Worm (Caenorhabditis elegans) whole organism, early embryonic: ENCODE data around the gene bcc-1.

Source experiments
- B0310.2 ChIP-seq: sonication (generic microtip); optimal IDR thresholded peaks from 2 replicates; lab custom pipeline; 2016; ENCODE audit warnings: mild to moderate bottlenecking, missing genetic modification characterization, missing compliant biosample characterization
- F13C5.2 ChIP-seq: sonication (generic microtip); optimal IDR thresholded peaks from 2 replicates; lab custom pipeline; 2017; ENCODE audit warnings: mild to moderate bottlenecking, missing genetic modification characterization, inconsistent platforms, missing compliant biosample characterization
- ama-1 ChIP-seq: fragments of 150-350 bp; optimal IDR thresholded peaks from 2 replicates; lab custom pipeline; 2014
- ceh-13 ChIP-seq: fragments of 200-800 bp; sonication (Bioruptor generic); optimal IDR thresholded peaks from 2 replicates; lab custom pipeline; 2018; ENCODE audit warnings: mild to moderate bottlenecking, missing genetic modification characterization, missing compliant biosample characterization
- ceh-36 ChIP-seq: sonication (generic microtip); optimal IDR thresholded peaks from 2 replicates; lab custom pipeline; 2016; ENCODE audit warnings: missing genetic modification characterization, inconsistent platforms, missing compliant biosample characterization
- ets-7 ChIP-seq: sonication (generic microtip); optimal IDR thresholded peaks from 2 replicates; lab custom pipeline; 2016; ENCODE audit warnings: missing genotype, missing genetic modification characterization, missing compliant biosample characterization
- flt-1 ChIP-seq: fragments of 200-800 bp; sonication (Bioruptor generic); IDR thresholded peaks from 2 replicates; pipeline ENCODE4 v1.3.6; 2022; ENCODE audit warnings: missing genetic modification characterization, missing compliant biosample characterization
- hmbx-1 ChIP-seq: sonication (generic microtip); optimal IDR thresholded peaks from 2 replicates; lab custom pipeline; 2016; ENCODE audit warnings: mild to moderate bottlenecking, missing genetic modification characterization, missing compliant biosample characterization
- hmg-4 ChIP-seq: fragments of 200-800 bp; sonication (Bioruptor generic); optimal IDR thresholded peaks from 2 replicates; lab custom pipeline; 2018; ENCODE audit warnings: mild to moderate bottlenecking, missing genetic modification characterization, missing compliant biosample characterization
- hnd-1 ChIP-seq: sonication (generic microtip); optimal IDR thresholded peaks from 2 replicates; lab custom pipeline; 2016; ENCODE audit warnings: missing genetic modification characterization, missing compliant biosample characterization
- sea-1 ChIP-seq: fragments of 200-800 bp; sonication (Bioruptor generic); conservative IDR thresholded peaks from 2 replicates; pipeline ENCODE4 v1.3.6; 2022; ENCODE audit warnings: missing genetic modification characterization, missing compliant biosample characterization
- tbx-11 ChIP-seq: fragments of 200-800 bp; sonication (Bioruptor generic); IDR thresholded peaks from 2 replicates; pipeline ENCODE4 v1.3.6; 2022; ENCODE audit warnings: missing genetic modification characterization, missing compliant biosample characterization
- tra-4 ChIP-seq: sonication (generic microtip); optimal IDR thresholded peaks from 2 replicates; lab custom pipeline; 2017; ENCODE audit warnings: missing genetic modification characterization, missing compliant biosample characterization

DNA sequence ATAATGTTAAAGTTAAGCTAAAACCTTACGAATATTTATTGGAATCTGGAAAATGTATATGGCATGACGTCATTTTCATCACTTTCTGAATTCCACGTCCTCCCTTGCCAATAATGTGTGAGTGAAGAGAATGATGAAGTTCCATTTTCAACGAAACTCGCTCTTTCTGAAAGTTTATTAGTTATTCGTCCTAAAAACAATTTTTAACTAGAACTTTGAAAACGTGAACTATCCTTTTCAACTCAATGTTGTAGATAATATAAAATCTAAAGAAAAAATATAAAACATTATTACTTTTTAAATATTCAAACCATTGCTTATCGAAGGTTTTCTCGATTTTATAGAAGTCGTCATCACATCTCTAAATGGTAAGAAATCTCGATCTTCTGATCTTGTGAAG lies 2.8 kb downstream of the bcc-1 start, which contains the start of gene M7.7:
- no peak for TF ChIP-seq ceh-13 (GFP tag; lab: Kevin White, UChicago)
- TF ChIP-seq ama-1 (lab: Kevin White, UChicago): no peak
- no peak for TF ChIP-seq tra-4 (tag; lab: Kevin White, UChicago)
- no peak for TF ChIP-seq tbx-11 (GFP tag; lab: Robert Waterston, UW)
- no peak for TF ChIP-seq sea-1 (GFP tag; lab: Robert Waterston, UW)
- no peak for TF ChIP-seq hmg-4 (GFP tag; lab: Kevin White, UChicago)
- TF ChIP-seq hmbx-1: no peak
- no peak for TF ChIP-seq flt-1
- TF ChIP-seq B0310.2: no peak
- no peak for TF ChIP-seq ets-7
- TF ChIP-seq hnd-1: no peak
- TF ChIP-seq F13C5.2 (tag; lab: Kevin White, UChicago): no peak
- no peak for TF ChIP-seq ceh-36 (tag; lab: Kevin White, UChicago)
